Worm (Caenorhabditis elegans): ENCODE results near the gene F20C5.6.

The F20C5.6 gene

DNA sequence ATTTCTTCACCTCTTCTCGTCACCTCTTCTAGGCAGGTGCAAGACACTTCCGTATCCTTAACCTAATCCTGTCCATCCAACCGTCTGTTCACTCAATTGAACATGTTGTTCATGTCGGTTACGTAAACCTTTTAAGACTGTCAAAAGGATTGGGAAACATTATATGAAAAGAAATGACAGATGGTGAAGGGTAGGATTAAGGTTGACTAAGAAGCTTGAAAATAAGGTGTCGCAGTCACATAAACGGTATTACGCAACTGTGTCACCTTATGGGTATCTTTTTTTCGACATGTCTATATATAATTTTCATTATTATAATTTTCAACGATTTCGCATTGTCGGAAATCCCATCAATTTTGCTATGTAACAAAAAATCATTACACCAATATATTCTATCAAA is 50.2 kb downstream of the F20C5.6 start:
- no peak for TF ChIP-seq lsy-12 (tag; optimal IDR thresholded peaks at IDR 0.05)

Data from whole organism, L3 larva.